Fruit fly (Drosophila melanogaster) whole organism, wandering third instar larva: Measurements from ENCODE around the gene CG13622.

ENCODE experiments used
- Abd-B ChIP-seq: fragments of >200 bp; optimal IDR thresholded peaks from 2 replicates; lab custom pipeline; 2017; ENCODE audit warnings: missing biosample characterization, missing genetic modification characterization
- Dfd ChIP-seq: fragments of >200 bp; optimal IDR thresholded peaks from 2 replicates; lab custom pipeline; 2017; ENCODE audit warnings: missing biosample characterization, missing genetic modification characterization
- HLH106 ChIP-seq: fragments of 200-800 bp; optimal IDR thresholded peaks from 3 replicates; lab custom pipeline; 2019; ENCODE audit warnings: missing biosample characterization, mild to moderate bottlenecking, missing genetic modification characterization, moderate library complexity
- Hnf4 ChIP-seq: fragments of 200-800 bp; sonication (Bioruptor generic); optimal IDR thresholded peaks from 2 replicates; lab custom pipeline; 2016; ENCODE audit warnings: missing biosample characterization, mild to moderate bottlenecking, missing genetic modification characterization
- Hr78 ChIP-seq: fragments of >200 bp; optimal IDR thresholded peaks from 2 replicates; lab custom pipeline; 2017; ENCODE audit warnings: missing biosample characterization, missing genetic modification characterization
- Hr83 ChIP-seq: fragments of 200-300 bp; sonication (Bioruptor generic); optimal IDR thresholded peaks from 2 replicates; lab custom pipeline; 2016; ENCODE audit warnings: missing biosample characterization, mild to moderate bottlenecking, missing genetic modification characterization, moderate library complexity; ENCODE audit not compliant: poor library complexity, severe bottlenecking
- Myc ChIP-seq: fragments of >200 bp; optimal IDR thresholded peaks from 2 replicates; lab custom pipeline; 2017
- Rel ChIP-seq, 2 experiments: fragments of 200-800 bp; sonication (Bioruptor generic) in 1 of 2; optimal IDR thresholded peaks; 2 replicates in 1 of 2; 3 replicates in 1 of 2; lab custom pipeline; 2016 to 2019; ENCODE audit warnings: mild to moderate bottlenecking in 2 of 2, missing biosample characterization in 2 of 2, missing genetic modification characterization in 2 of 2, moderate library complexity in 1 of 2
- Sp1 ChIP-seq: fragments of 200-800 bp; sonication (Bioruptor generic); optimal IDR thresholded peaks from 3 replicates; lab custom pipeline; 2019; ENCODE audit warnings: missing biosample characterization, mild to moderate bottlenecking, missing genetic modification characterization, moderate library complexity
- ey ChIP-seq: fragments of 200-800 bp; sonication (Bioruptor generic); optimal IDR thresholded peaks from 2 replicates; lab custom pipeline; 2016; ENCODE audit warnings: missing biosample characterization, missing genetic modification characterization
- pan ChIP-seq: fragments of >200 bp; optimal IDR thresholded peaks from 2 replicates; lab custom pipeline; 2017
- rgr ChIP-seq: fragments of 200-800 bp; sonication (Bioruptor generic); optimal IDR thresholded peaks from 3 replicates; lab custom pipeline; 2016; ENCODE audit warnings: missing biosample characterization, mild to moderate bottlenecking, missing genetic modification characterization
- sage ChIP-seq: fragments of 200-800 bp; sonication (Bioruptor generic); optimal IDR thresholded peaks from 2 replicates; lab custom pipeline; 2016; ENCODE audit warnings: missing biosample characterization, mild to moderate bottlenecking, missing genetic modification characterization
- usp ChIP-seq: fragments of >200 bp; optimal IDR thresholded peaks from 2 replicates; lab custom pipeline; 2017; ENCODE audit warnings: missing biosample characterization, missing genetic modification characterization

DNA sequence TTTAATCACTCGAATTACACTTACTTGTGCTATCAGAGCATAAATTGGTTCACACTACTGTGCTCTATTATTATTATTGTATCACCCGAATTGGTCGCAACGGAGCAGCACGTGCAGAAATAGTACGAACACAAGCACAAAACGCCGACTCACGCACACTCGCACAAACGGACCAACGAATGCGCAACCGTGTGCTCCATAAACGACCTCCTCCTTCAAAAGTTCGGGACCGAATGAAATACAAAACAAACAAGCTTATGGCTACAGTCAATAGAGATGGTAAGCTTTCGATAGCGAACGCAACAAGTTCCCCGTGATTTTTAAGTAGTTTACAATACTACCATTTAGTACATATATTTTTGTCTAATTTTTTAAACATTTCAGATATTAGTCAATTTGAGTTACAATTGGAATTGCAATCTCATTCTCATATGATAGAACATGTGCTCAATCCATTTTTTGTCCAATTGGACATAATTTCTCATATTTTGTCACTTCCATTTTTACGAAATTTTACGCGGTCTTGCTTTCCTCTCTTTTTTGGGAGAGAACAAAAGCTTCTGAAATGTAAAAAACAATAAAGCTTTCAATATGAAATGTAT is 20.3 kb upstream of the CG13622 start, which contains the start of gene Cftr:
- TF ChIP-seq Rel (GFP tag; optimal IDR thresholded peaks at IDR 0.05; lab: Kevin White, UChicago) (no peak), Rel (tag; optimal IDR thresholded peaks at IDR 0.05; lab: Kevin White, UChicago) (peak; percentile 91), usp (GFP tag; lab: Kevin White, UChicago) (no peak), Hr78 (no peak), Abd-B (GFP tag; lab: Kevin White, UChicago) (no peak), rgr (GFP tag; lab: Kevin White, UChicago) (peak; percentile 78), Hnf4 (GFP tag; lab: Kevin White, UChicago) (peak; percentile 86), ey (GFP tag; lab: Kevin White, UChicago) (peak; percentile 32), sage (GFP tag; lab: Kevin White, UChicago) (no peak), Hr83 (GFP tag; lab: Kevin White, UChicago) (peak; percentile 92), Dfd (no peak), HLH106 (peak; percentile 50), Myc (lab: Kevin White, UChicago) (peak; percentile 39), Sp1 (peak; percentile 64), pan (lab: Kevin White, UChicago) (no peak)
